Worm (Caenorhabditis elegans) whole organism, young adult: Measurements from ENCODE around the gene nipi-3.

ENCODE experiments used
- attf-3 ChIP-seq: fragments of 200-800 bp; sonication (Bioruptor generic); conservative IDR thresholded peaks from 2 replicates; pipeline ENCODE4 v1.3.6; 2022; ENCODE audit warnings: missing genetic modification reagents, missing genetic modification characterization, missing compliant biosample characterization
- attf-6 ChIP-seq: fragments of 200-800 bp; sonication (Bioruptor generic); IDR thresholded peaks from 2 replicates; pipeline ENCODE4 v1.3.6; 2022; ENCODE audit warnings: missing genetic modification reagents, missing genetic modification characterization, missing compliant biosample characterization
- ceh-100 ChIP-seq: fragments of 200-800 bp; sonication (Bioruptor generic); IDR thresholded peaks from 2 replicates; pipeline ENCODE4 v1.3.6; 2022; ENCODE audit warnings: missing genetic modification reagents, missing genetic modification characterization, missing compliant biosample characterization
- ceh-27 ChIP-seq: fragments of 200-800 bp; sonication (Bioruptor generic); optimal IDR thresholded peaks from 2 replicates; lab custom pipeline; 2018; ENCODE audit warnings: mild to moderate bottlenecking, missing genetic modification characterization, moderate library complexity, missing compliant biosample characterization
- die-1 ChIP-seq: sonication (generic microtip); optimal IDR thresholded peaks from 2 replicates; lab custom pipeline; 2016; ENCODE audit warnings: missing genotype, mild to moderate bottlenecking, missing genetic modification characterization, missing compliant biosample characterization
- lin-54 ChIP-seq: fragments of 200-800 bp; sonication (Bioruptor generic); optimal IDR thresholded peaks from 2 replicates; lab custom pipeline; 2018; ENCODE audit warnings: mild to moderate bottlenecking, missing genetic modification characterization, missing compliant biosample characterization
- rpc-1 ChIP-seq, 2 experiments: fragments of 150-350 bp in 1 of 2; sonication (generic microtip) in 1 of 2; optimal IDR thresholded peaks; 2 replicates each; lab custom pipeline; 2014 to 2018; ENCODE audit warnings: missing biosample characterization in 1 of 2, missing genetic modification characterization in 1 of 2, missing genetic modification reagents in 1 of 2, missing genotype in 1 of 2
- snpc-4 ChIP-seq, 5 experiments: fragments of 150-350 bp in 1 of 5; sonication (generic microtip) in 4 of 5; optimal IDR thresholded peaks; 2 replicates each; lab custom pipeline; 2014 to 2018; ENCODE audit warnings: missing genetic modification characterization in 5 of 5, missing biosample characterization in 3 of 5, antibody characterized with exemption in 2 of 5, mild to moderate bottlenecking in 2 of 5, missing compliant biosample characterization in 2 of 5, missing genotype in 2 of 5, moderate library complexity in 2 of 5, missing genetic modification reagents in 1 of 5
- xnd-1 ChIP-seq: sonication (generic microtip); optimal IDR thresholded peaks from 2 replicates; lab custom pipeline; 2016; ENCODE audit warnings: missing genotype, missing genetic modification reagents, missing genetic modification characterization, missing compliant biosample characterization
- ztf-18 ChIP-seq: sonication (generic microtip); optimal IDR thresholded peaks from 2 replicates; lab custom pipeline; 2016; ENCODE audit warnings: missing genotype, mild to moderate bottlenecking, missing genetic modification characterization, missing compliant biosample characterization

- TF ChIP-seq rpc-1 (optimal IDR thresholded peaks at IDR 0.05; lab: Kevin White, UChicago) = no peak
- TF ChIP-seq rpc-1 (tag; optimal IDR thresholded peaks at IDR 0.05; lab: Kevin White, UChicago) = no peak
- no peak for TF ChIP-seq attf-6 (GFP tag; lab: Robert Waterston, UW)
- TF ChIP-seq snpc-4 (GFP tag; optimal IDR thresholded peaks at IDR 0.05; lab: Kevin White, UChicago) = no peak
- no peak for TF ChIP-seq snpc-4 (tag; optimal IDR thresholded peaks at IDR 0.05; lab: Kevin White, UChicago)
- TF ChIP-seq ztf-18 (tag; lab: Kevin White, UChicago) = no peak
- TF ChIP-seq xnd-1 = no peak
- TF ChIP-seq die-1 = no peak
- no peak for TF ChIP-seq ceh-27 (GFP tag; lab: Kevin White, UChicago)
- peak; percentile 88 for TF ChIP-seq attf-3 (GFP tag; lab: Robert Waterston, UW)
- TF ChIP-seq lin-54 (GFP tag; lab: Kevin White, UChicago) = no peak
- no peak for TF ChIP-seq ceh-100
Observed at ce11 chrX:15590347-15590928, 17.3 kb upstream of the nipi-3 start, which contains the start of gene gas-1.
